Fruit fly (Drosophila melanogaster) ovary, adult (tissue): Measurements from ENCODE around the gene SdhBL.

Experiments
- CG17801 ChIP-seq: fragments of 200-800 bp; optimal IDR thresholded peaks from 2 replicates; lab custom pipeline; 2019; ENCODE audit warnings: missing biosample characterization, mild to moderate bottlenecking, missing genetic modification characterization, moderate library complexity; ENCODE audit not compliant: partially characterized antibody

SdhBL gene

dm6 chrX:18894146-18894545, at the start of gene SdhBL:
Gene SdhBL, plus strand, starts transcription at chrX:18894446.
- no peak for TF ChIP-seq CG17801 (GFP tag; lab: Kevin White, UChicago)

dm6 chrX:18848338-18849021, 45.8 kb upstream of the SdhBL start, which contains the start of gene shop:
Gene shop, minus strand, starts transcription at chrX:18848566.
- peak; percentile 59 for TF ChIP-seq CG17801 (GFP tag; lab: Kevin White, UChicago)

- TF ChIP-seq CG17801 (GFP tag; lab: Kevin White, UChicago), result no peak
Measured at dm6 chrX:18849022-18849368, 45.3 kb upstream of the SdhBL start.

- no peak for TF ChIP-seq CG17801 (GFP tag; lab: Kevin White, UChicago)
Measured at dm6 chrX:18857356-18857807, 36.9 kb upstream of the SdhBL start, which contains the start of gene CG7322. Gene CG7322, minus strand, starts transcription at chrX:18857757.

- TF ChIP-seq CG17801 (GFP tag; lab: Kevin White, UChicago), result no peak
Measured at dm6 chrX:18857916-18858315, 36.3 kb upstream of the SdhBL start, which contains the start of gene Usp39. Gene Usp39, plus strand, starts transcription at chrX:18858203.

- TF ChIP-seq CG17801 (GFP tag; lab: Kevin White, UChicago), result no peak
Measured at dm6 chrX:18860074-18860473, 34.2 kb upstream of the SdhBL start, which contains the start of gene CG32544. Gene CG32544, plus strand, starts transcription at chrX:18860284.

dm6 chrX:18863748-18864482, 30.3 kb upstream of the SdhBL start, which contains the start of the genes CG7326 and Dora:
Gene CG7326, minus strand, starts transcription at chrX:18863776.
Gene Dora, plus strand, starts transcription at chrX:18863950.
- TF ChIP-seq CG17801 (GFP tag; lab: Kevin White, UChicago), result peak; percentile 56

- no peak for TF ChIP-seq CG17801 (GFP tag; lab: Kevin White, UChicago)
Measured at dm6 chrX:18864483-18865358, 29.5 kb upstream of the SdhBL start.

dm6 chrX:18866289-18866832, 27.9 kb upstream of the SdhBL start:
- no peak for TF ChIP-seq CG17801 (GFP tag; lab: Kevin White, UChicago)

- no peak for TF ChIP-seq CG17801 (GFP tag; lab: Kevin White, UChicago)
Measured at dm6 chrX:18868142-18868541, 26.1 kb upstream of the SdhBL start.

- no peak for TF ChIP-seq CG17801 (GFP tag; lab: Kevin White, UChicago)
Measured at dm6 chrX:18869489-18870132, 24.6 kb upstream of the SdhBL start.

- no peak for TF ChIP-seq CG17801 (GFP tag; lab: Kevin White, UChicago)
Measured at dm6 chrX:18883999-18884671, 10.1 kb upstream of the SdhBL start, which contains the start of gene CG7332. Gene CG7332, plus strand, starts transcription at chrX:18884513.

dm6 chrX:18893433-18893832, 813 bp upstream of the SdhBL start, which contains the start of gene Flacc:
Gene Flacc, minus strand, starts transcription at chrX:18893636.
- TF ChIP-seq CG17801 (GFP tag; lab: Kevin White, UChicago), result peak; percentile 7
